Fruit fly (Drosophila melanogaster) Kc167 (cell line): Measurements from ENCODE around the gene CG42692.

Experiments
- Myc ChIP-seq: fragments of >200 bp; optimal IDR thresholded peaks from 2 replicates; lab custom pipeline; 2017; ENCODE audit warnings: missing external identifiers
- Sin3A ChIP-seq: fragments of >200 bp; optimal IDR thresholded peaks from 2 replicates; lab custom pipeline; 2018; ENCODE audit warnings: missing external identifiers
- h ChIP-seq: fragments of >200 bp; optimal IDR thresholded peaks from 3 replicates; lab custom pipeline; 2018; ENCODE audit warnings: missing external identifiers
- insv ChIP-seq: fragments of >200 bp; optimal IDR thresholded peaks from 3 replicates; lab custom pipeline; 2018; ENCODE audit warnings: missing external identifiers
- psq ChIP-seq: fragments of >200 bp; optimal IDR thresholded peaks from 2 replicates; lab custom pipeline; 2017; ENCODE audit warnings: missing external identifiers

DNA sequence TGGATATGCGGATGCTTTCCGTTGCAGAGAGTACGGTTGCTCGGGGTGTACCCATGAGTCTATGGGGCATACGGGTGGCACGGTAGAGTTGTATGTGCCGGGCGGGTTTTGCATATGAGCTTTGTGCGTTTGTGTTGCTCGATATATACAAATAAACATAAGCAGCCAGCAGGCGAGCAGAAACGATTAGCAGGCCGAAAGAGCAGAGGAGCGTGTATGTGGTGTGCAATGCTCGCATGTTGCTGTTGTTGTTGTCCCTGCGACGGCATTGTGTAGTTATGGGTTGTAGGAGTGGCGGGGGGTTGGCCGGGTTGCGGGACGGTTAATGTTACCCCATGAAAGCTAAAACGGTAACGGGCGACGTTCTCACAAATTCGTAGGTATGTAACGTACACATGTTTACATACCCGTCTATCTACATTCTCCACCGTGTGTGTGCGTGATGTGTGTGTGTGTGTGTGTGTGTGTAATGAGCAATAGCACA lies 13.8 kb downstream of the CG42692 start:
- TF ChIP-seq h (lab: Kevin White, UChicago): no peak
- no peak for TF ChIP-seq Myc (lab: Kevin White, UChicago)
- TF ChIP-seq psq (lab: Kevin White, UChicago): no peak
- TF ChIP-seq Sin3A: no peak
- TF ChIP-seq insv: no peak
